Worm (Caenorhabditis elegans) whole organism, late embryonic: ENCODE results near the gene F18E9.8.

ENCODE experiments used
- ama-1 ChIP-seq: fragments of 150-350 bp; optimal IDR thresholded peaks from 2 replicates; lab custom pipeline; 2014
- ceh-30 ChIP-seq: fragments of 150-350 bp; optimal IDR thresholded peaks from 2 replicates; lab custom pipeline; 2014; ENCODE audit warnings: missing biosample characterization, missing genetic modification characterization
- dmd-4 ChIP-seq: sonication (generic microtip); optimal IDR thresholded peaks from 2 replicates; lab custom pipeline; 2016; ENCODE audit warnings: borderline replicate concordance, missing genetic modification characterization, missing compliant biosample characterization
- dve-1 ChIP-seq: sonication (generic microtip); optimal IDR thresholded peaks from 2 replicates; lab custom pipeline; 2017; ENCODE audit warnings: antibody characterized with exemption, mild to moderate bottlenecking, missing genetic modification characterization, missing compliant biosample characterization
- elt-2 ChIP-seq: sonication (generic microtip); optimal IDR thresholded peaks from 2 replicates; lab custom pipeline; 2016; ENCODE audit warnings: missing genetic modification reagents, missing genetic modification characterization, missing compliant biosample characterization
- elt-4 ChIP-seq: sonication (generic microtip); optimal IDR thresholded peaks from 2 replicates; lab custom pipeline; 2016; ENCODE audit warnings: missing genetic modification characterization, missing compliant biosample characterization
- fkh-10 ChIP-seq: fragments of 150-350 bp; optimal IDR thresholded peaks from 2 replicates; lab custom pipeline; 2014; ENCODE audit warnings: missing biosample characterization, missing genetic modification reagents, missing genetic modification characterization
- nhr-232 ChIP-seq: sonication (generic microtip); optimal IDR thresholded peaks from 2 replicates; lab custom pipeline; 2016; ENCODE audit warnings: missing genetic modification characterization, missing compliant biosample characterization
- npax-4 ChIP-seq: sonication (generic microtip); optimal IDR thresholded peaks from 2 replicates; lab custom pipeline; 2016; ENCODE audit warnings: missing genetic modification characterization, missing compliant biosample characterization
- pax-1 ChIP-seq: fragments of 150-350 bp; optimal IDR thresholded peaks from 2 replicates; lab custom pipeline; 2014; ENCODE audit warnings: missing biosample characterization, missing genetic modification characterization
- pqm-1 ChIP-seq: sonication (generic microtip); optimal IDR thresholded peaks from 2 replicates; lab custom pipeline; 2016; ENCODE audit warnings: missing genetic modification characterization, missing compliant biosample characterization
- ztf-16 ChIP-seq: sonication (generic microtip); optimal IDR thresholded peaks from 2 replicates; lab custom pipeline; 2017; ENCODE audit warnings: missing genetic modification characterization, missing compliant biosample characterization

- no peak for TF ChIP-seq pqm-1 (tag; lab: Kevin White, UChicago)
- no peak for TF ChIP-seq ztf-16 (tag; lab: Kevin White, UChicago)
- TF ChIP-seq nhr-232 (tag; lab: Kevin White, UChicago) = no peak
- TF ChIP-seq dve-1 (tag; lab: Kevin White, UChicago) = no peak
- TF ChIP-seq npax-4 (tag; lab: Kevin White, UChicago) = no peak
- no peak for TF ChIP-seq dmd-4 (tag; lab: Kevin White, UChicago)
- no peak for TF ChIP-seq ama-1 (lab: Kevin White, UChicago)
- TF ChIP-seq elt-2 (tag; lab: Kevin White, UChicago) = no peak
- TF ChIP-seq fkh-10 (GFP tag; lab: Kevin White, UChicago) = no peak
- no peak for TF ChIP-seq elt-4
- no peak for TF ChIP-seq ceh-30 (tag; lab: Kevin White, UChicago)
- no peak for TF ChIP-seq pax-1
These were observed 31.7 kb upstream of the F18E9.8 start, which contains the start of gene K01A12.2 for ce11 chrX:8613053-8613452.
